Fruit fly (Drosophila melanogaster) whole organism, embryonic: ENCODE measurements around the gene CG44088.

Source experiments
- Asciz ChIP-seq: fragments of 200-800 bp; sonication (Bioruptor generic); optimal IDR thresholded peaks from 2 replicates; lab custom pipeline; 2017; ENCODE audit warnings: missing biosample characterization, mild to moderate bottlenecking, missing genetic modification characterization, missing genetic modification reagents
- CG10209 ChIP-seq: fragments of 200-800 bp; sonication (Bioruptor generic); optimal IDR thresholded peaks from 3 replicates; lab custom pipeline; 2017; ENCODE audit warnings: missing biosample characterization, mild to moderate bottlenecking, missing genetic modification characterization, missing genetic modification reagents
- CG10321 ChIP-seq: fragments of 200-800 bp; sonication (Bioruptor generic); IDR thresholded peaks from 2 replicates; pipeline ENCODE4 v1.3.6; 2022; ENCODE audit warnings: missing biosample characterization, missing genetic modification characterization
- CG10959 ChIP-seq: fragments of 200-800 bp; sonication (Bioruptor generic); IDR thresholded peaks from 2 replicates; pipeline ENCODE4 v1.3.6; 2022; ENCODE audit warnings: missing biosample characterization, missing genetic modification characterization
- CG11695 ChIP-seq: fragments of 200-800 bp; sonication (Bioruptor generic); IDR thresholded peaks from 3 replicates; pipeline ENCODE4 v1.3.6; 2022; ENCODE audit warnings: missing biosample characterization, missing genetic modification characterization
- CG12391 ChIP-seq: fragments of 200-800 bp; sonication (Bioruptor generic); optimal IDR thresholded peaks from 3 replicates; lab custom pipeline; 2018; ENCODE audit warnings: missing biosample characterization, mild to moderate bottlenecking, missing genetic modification characterization, moderate library complexity
- CG13123 ChIP-seq: fragments of 200-800 bp; sonication (Bioruptor generic); optimal IDR thresholded peaks from 2 replicates; lab custom pipeline; 2016; ENCODE audit warnings: missing biosample characterization, missing genetic modification characterization
- CG13296 ChIP-seq: fragments of 200-800 bp; sonication (Bioruptor generic); optimal IDR thresholded peaks from 3 replicates; lab custom pipeline; 2018; ENCODE audit warnings: missing biosample characterization, mild to moderate bottlenecking, missing genetic modification characterization
- CG15514 ChIP-seq: fragments of 200-800 bp; sonication (Bioruptor generic); optimal IDR thresholded peaks from 3 replicates; lab custom pipeline; 2017; ENCODE audit warnings: missing biosample characterization, missing genetic modification characterization, mild to moderate bottlenecking, moderate library complexity, missing genetic modification reagents
- CG17186 ChIP-seq: fragments of 200-800 bp; sonication (Bioruptor generic); optimal IDR thresholded peaks from 3 replicates; lab custom pipeline; 2017; ENCODE audit warnings: missing biosample characterization, missing genetic modification reagents, missing genetic modification characterization
- CG17361 ChIP-seq: fragments of 200-800 bp; sonication (Bioruptor generic); IDR thresholded peaks from 3 replicates; pipeline ENCODE4 v1.3.6; 2022; ENCODE audit warnings: missing biosample characterization, missing genetic modification characterization
- CG17802 ChIP-seq: fragments of 200-800 bp; sonication (Bioruptor generic); optimal IDR thresholded peaks from 2 replicates; lab custom pipeline; 2018; ENCODE audit warnings: missing biosample characterization, mild to moderate bottlenecking, missing genetic modification characterization, moderate library complexity
- CG18764 ChIP-seq: fragments of 200-800 bp; sonication (Bioruptor generic); optimal IDR thresholded peaks from 3 replicates; lab custom pipeline; 2016; ENCODE audit warnings: missing biosample characterization, missing genetic modification characterization
- CG30020 ChIP-seq: fragments of 200-800 bp; optimal IDR thresholded peaks from 2 replicates; lab custom pipeline; 2019; ENCODE audit warnings: missing biosample characterization, mild to moderate bottlenecking, missing genetic modification characterization, moderate library complexity
- CG32532 ChIP-seq: fragments of 200-800 bp; sonication (Bioruptor generic); IDR thresholded peaks from 2 replicates; pipeline ENCODE4 v1.3.6; 2022; ENCODE audit warnings: missing biosample characterization, missing genetic modification characterization
- CG34224 ChIP-seq: fragments of 200-800 bp; sonication (Bioruptor generic); IDR thresholded peaks from 3 replicates; pipeline ENCODE4 v1.3.6; 2022; ENCODE audit warnings: missing biosample characterization, missing genetic modification characterization; ENCODE audit not compliant: partially characterized antibody
- CG42726 ChIP-seq: fragments of 200-800 bp; sonication (Bioruptor generic); IDR thresholded peaks from 2 replicates; pipeline ENCODE4 v1.3.6; 2022; ENCODE audit warnings: missing biosample characterization, missing genetic modification characterization; ENCODE audit not compliant: partially characterized antibody
- CG6765 ChIP-seq: fragments of 200-800 bp; sonication (Bioruptor generic); optimal IDR thresholded peaks from 3 replicates; lab custom pipeline; 2017; ENCODE audit warnings: missing biosample characterization, mild to moderate bottlenecking, missing genetic modification characterization
- CG6791 ChIP-seq: fragments of 200-800 bp; sonication (Bioruptor generic); IDR thresholded peaks from 3 replicates; pipeline ENCODE4 v1.3.6; 2022; ENCODE audit warnings: missing biosample characterization, missing genetic modification characterization; ENCODE audit not compliant: partially characterized antibody
- CG6854 ChIP-seq: fragments of 200-800 bp; sonication (Bioruptor generic); optimal IDR thresholded peaks from 3 replicates; lab custom pipeline; 2017; ENCODE audit warnings: missing biosample characterization, mild to moderate bottlenecking, missing genetic modification characterization
- CG8089 ChIP-seq: fragments of 200-800 bp; sonication (Bioruptor generic); optimal IDR thresholded peaks from 3 replicates; lab custom pipeline; 2016; ENCODE audit warnings: missing biosample characterization, missing genetic modification characterization
- Fer3 ChIP-seq: fragments of 200-800 bp; sonication (Bioruptor generic); optimal IDR thresholded peaks from 2 replicates; lab custom pipeline; 2018; ENCODE audit warnings: missing biosample characterization, mild to moderate bottlenecking, missing genetic modification characterization, moderate library complexity
- HmgZ ChIP-seq: fragments of 200-800 bp; sonication (Bioruptor generic); optimal IDR thresholded peaks from 2 replicates; lab custom pipeline; 2018; ENCODE audit warnings: missing biosample characterization, mild to moderate bottlenecking, missing genetic modification characterization
- Hr3 ChIP-seq: fragments of 200-800 bp; sonication (Bioruptor generic); optimal IDR thresholded peaks from 3 replicates; lab custom pipeline; 2016; ENCODE audit warnings: missing biosample characterization, missing genetic modification characterization
- Lhr ChIP-seq: fragments of 200-800 bp; sonication (Bioruptor generic); optimal IDR thresholded peaks from 3 replicates; lab custom pipeline; 2017; ENCODE audit warnings: mild to moderate bottlenecking, missing biosample characterization, missing genetic modification reagents, missing genetic modification characterization
- Myb ChIP-seq: fragments of 200-800 bp; sonication (Bioruptor generic); optimal IDR thresholded peaks from 2 replicates; lab custom pipeline; 2016; ENCODE audit warnings: missing biosample characterization, missing genetic modification characterization
- Rfx ChIP-seq: fragments of 200-800 bp; sonication (Bioruptor generic); IDR thresholded peaks from 2 replicates; pipeline ENCODE4 v1.3.6; 2022; ENCODE audit warnings: missing biosample characterization, missing genetic modification characterization
- Sox102F ChIP-seq: fragments of 200-800 bp; sonication (Bioruptor generic); optimal IDR thresholded peaks from 2 replicates; lab custom pipeline; 2018; ENCODE audit warnings: missing biosample characterization, mild to moderate bottlenecking, missing genetic modification characterization, moderate library complexity
- chn ChIP-seq: fragments of 200-800 bp; sonication (Bioruptor generic); optimal IDR thresholded peaks from 2 replicates; lab custom pipeline; 2016; ENCODE audit warnings: missing biosample characterization, missing genetic modification characterization
- danr ChIP-seq: fragments of 200-800 bp; sonication (Bioruptor generic); IDR thresholded peaks from 2 replicates; pipeline ENCODE4 v1.3.6; 2022; ENCODE audit warnings: missing biosample characterization, missing genetic modification characterization
- disco-r ChIP-seq: fragments of 200-800 bp; sonication (Bioruptor generic); optimal IDR thresholded peaks from 2 replicates; lab custom pipeline; 2016; ENCODE audit warnings: missing biosample characterization, missing genetic modification characterization
- dmrt99B ChIP-seq: fragments of 200-800 bp; sonication (Bioruptor generic); optimal IDR thresholded peaks from 2 replicates; lab custom pipeline; 2018; ENCODE audit warnings: missing biosample characterization, mild to moderate bottlenecking, missing genetic modification characterization, moderate library complexity
- esg ChIP-seq: fragments of 200-800 bp; sonication (Bioruptor generic); conservative IDR thresholded peaks from 2 replicates; pipeline ENCODE4 v1.3.6; 2022; ENCODE audit warnings: missing biosample characterization, missing genetic modification characterization
- fd3F ChIP-seq: fragments of 200-800 bp; sonication (Bioruptor generic); optimal IDR thresholded peaks from 2 replicates; lab custom pipeline; 2018; ENCODE audit warnings: missing biosample characterization, mild to moderate bottlenecking, missing genetic modification characterization, moderate library complexity
- fd96Cb ChIP-seq: fragments of 200-800 bp; sonication (Bioruptor generic); optimal IDR thresholded peaks from 2 replicates; lab custom pipeline; 2018; ENCODE audit warnings: missing biosample characterization, mild to moderate bottlenecking, missing genetic modification characterization, moderate library complexity
- gce ChIP-seq: fragments of 200-800 bp; sonication (Bioruptor generic); IDR thresholded peaks from 3 replicates; pipeline ENCODE4 v1.3.6; 2022; ENCODE audit warnings: missing biosample characterization, missing genetic modification characterization
- h ChIP-seq: fragments of >200 bp; optimal IDR thresholded peaks from 2 replicates; lab custom pipeline; 2017
- inv ChIP-seq: fragments of 200-800 bp; sonication (Bioruptor generic); IDR thresholded peaks from 2 replicates; pipeline ENCODE4 v1.3.6; 2022; ENCODE audit warnings: missing biosample characterization, missing genetic modification characterization; ENCODE audit not compliant: partially characterized antibody
- klu ChIP-seq: fragments of 200-800 bp; sonication (Bioruptor generic); IDR thresholded peaks from 2 replicates; pipeline ENCODE4 v1.3.6; 2022; ENCODE audit warnings: missing biosample characterization, missing genetic modification characterization
- maf-S ChIP-seq: fragments of 200-800 bp; sonication (Bioruptor generic); optimal IDR thresholded peaks from 2 replicates; lab custom pipeline; 2016; ENCODE audit warnings: missing biosample characterization, missing genetic modification characterization
- nerfin-2 ChIP-seq: fragments of 200-800 bp; sonication (Bioruptor generic); IDR thresholded peaks from 2 replicates; pipeline ENCODE4 v1.3.6; 2022; ENCODE audit warnings: missing biosample characterization, missing genetic modification characterization; ENCODE audit not compliant: partially characterized antibody
- prd ChIP-seq, 3 experiments: fragments of >200 bp in 2 of 3; fragments of 200-800 bp in 1 of 3; sonication (Bioruptor generic) in 1 of 3; optimal IDR thresholded peaks in 2 of 3; IDR thresholded peaks in 1 of 3; 2 replicates in 2 of 3; 3 replicates in 1 of 3; pipeline versions ENCODE4 v1.3.6 to Lab custom; 2017 to 2022; ENCODE audit warnings: missing biosample characterization in 1 of 3, missing genetic modification characterization in 1 of 3
- pum ChIP-seq: fragments of 200-800 bp; sonication (Bioruptor generic); optimal IDR thresholded peaks from 2 replicates; lab custom pipeline; 2016; ENCODE audit warnings: missing biosample characterization, missing genetic modification characterization
- slou ChIP-seq: fragments of 200-800 bp; sonication (Bioruptor generic); optimal IDR thresholded peaks from 3 replicates; lab custom pipeline; 2016; ENCODE audit warnings: missing biosample characterization, missing genetic modification characterization
- sob ChIP-seq: fragments of 200-800 bp; sonication (Bioruptor generic); IDR thresholded peaks from 2 replicates; pipeline ENCODE4 v1.3.6; 2022; ENCODE audit warnings: missing biosample characterization, missing genetic modification characterization
- sqz ChIP-seq: fragments of 200-800 bp; sonication (Bioruptor generic); optimal IDR thresholded peaks from 3 replicates; lab custom pipeline; 2018; ENCODE audit warnings: missing biosample characterization, mild to moderate bottlenecking, missing genetic modification characterization
- ssp ChIP-seq: fragments of 200-800 bp; sonication (Bioruptor generic); IDR thresholded peaks from 2 replicates; pipeline ENCODE4 v1.3.6; 2022; ENCODE audit warnings: missing biosample characterization, missing genetic modification characterization
- tgo ChIP-seq: fragments of 200-800 bp; sonication (Bioruptor generic); IDR thresholded peaks from 3 replicates; pipeline ENCODE4 v1.3.6; 2022; ENCODE audit warnings: missing biosample characterization, missing genetic modification characterization

Gene CG44088

DNA sequence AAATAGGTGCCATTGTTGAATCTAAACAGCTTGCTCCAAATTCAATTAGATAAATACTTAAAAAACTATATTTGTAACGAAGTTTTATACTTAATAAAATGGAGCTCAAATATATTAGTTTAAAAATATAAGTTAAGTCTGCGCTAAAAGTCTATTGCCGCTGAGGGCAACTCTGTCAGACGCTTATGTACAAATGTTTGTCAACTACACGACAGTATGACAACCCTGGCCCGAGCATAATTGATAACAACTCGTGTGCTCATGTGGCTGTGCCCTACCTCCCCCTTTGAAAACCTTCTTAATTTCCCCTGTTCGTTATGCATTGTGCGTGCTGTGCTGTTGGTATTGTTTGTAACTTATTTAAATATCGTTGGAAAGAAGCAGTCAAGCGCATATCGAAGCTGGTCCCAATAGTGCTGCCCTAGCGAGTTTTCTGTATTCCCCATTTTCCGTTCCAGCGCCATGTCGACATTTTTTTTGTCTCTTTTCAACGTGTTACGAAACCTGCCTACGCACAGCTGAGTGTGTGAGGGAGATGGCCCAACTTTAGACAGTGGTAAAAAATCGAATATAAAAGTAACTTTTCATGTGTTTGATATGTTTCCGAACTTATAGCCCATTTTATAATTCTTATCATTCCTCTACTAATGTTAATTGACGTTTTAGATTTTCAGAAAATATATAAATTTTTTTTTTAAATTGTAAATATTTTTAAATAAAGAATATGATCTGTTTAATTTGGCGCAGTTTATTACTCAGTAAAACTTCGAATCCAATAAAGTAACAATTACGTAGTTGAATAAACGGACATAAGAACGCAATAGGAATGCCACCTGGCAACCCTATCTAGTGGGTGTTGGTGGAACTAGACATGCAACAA is 30.2 kb upstream of the CG44088 start (continued):
- TF ChIP-seq CG10209 (GFP tag; lab: Kevin White, UChicago) (peak; percentile 72), klu (GFP tag; lab: Robert Waterston, UW) (peak; percentile 17; the same call in 1 of the 2 replicates), Sox102F (GFP tag; lab: Kevin White, UChicago) (peak; percentile 83), pum (GFP tag; lab: Kevin White, UChicago) (peak; percentile 14), slou (GFP tag; lab: Kevin White, UChicago) (no peak), CG11695 (peak; percentile 75), chn (GFP tag; lab: Kevin White, UChicago) (peak; percentile 54), fd96Cb (tag; lab: Kevin White, UChicago) (peak; percentile 68), ssp (no peak), Lhr (GFP tag; lab: Kevin White, UChicago) (no peak), Asciz (GFP tag; lab: Kevin White, UChicago) (peak; percentile 44), CG12391 (tag; lab: Kevin White, UChicago) (peak; percentile 84), sqz (GFP tag; lab: Kevin White, UChicago) (peak; percentile 79), disco-r (GFP tag; lab: Kevin White, UChicago) (no peak), CG30020 (tag; lab: Kevin White, UChicago) (peak; percentile 30), CG6854 (GFP tag; lab: Kevin White, UChicago) (no peak), nerfin-2 (GFP tag; lab: Robert Waterston, UW) (no peak), CG34224 (GFP tag; lab: Robert Waterston, UW) (no peak), Rfx (GFP tag; lab: Robert Waterston, UW) (peak; percentile 4), esg (GFP tag; lab: Robert Waterston, UW) (peak; percentile 26; the same call in 1 of the 2 replicates), Fer3 (tag; lab: Kevin White, UChicago) (peak; percentile 65), CG18764 (GFP tag; lab: Kevin White, UChicago) (peak; percentile 45), CG10321 (GFP tag; lab: Robert Waterston, UW) (peak; percentile 70), tgo (GFP tag; lab: Robert Waterston, UW) (peak; percentile 54; the same call in 2 of the 3 replicates), h (lab: Kevin White, UChicago) (no peak), CG6765 (GFP tag; lab: Kevin White, UChicago) (peak; percentile 61), fd3F (GFP tag; lab: Kevin White, UChicago) (peak; percentile 57), danr (GFP tag; lab: Robert Waterston, UW) (no peak), CG42726 (GFP tag; lab: Robert Waterston, UW) (no peak), Hr3 (GFP tag; lab: Kevin White, UChicago) (peak; percentile 55), CG10959 (GFP tag; lab: Robert Waterston, UW) (no peak), CG32532 (peak; percentile 24; the same call in 1 of the 2 replicates), Myb (GFP tag; lab: Kevin White, UChicago) (no peak), CG17802 (tag; lab: Kevin White, UChicago) (no peak), inv (GFP tag; lab: Robert Waterston, UW) (no peak), sob (GFP tag; lab: Robert Waterston, UW) (no peak), dmrt99B (tag; lab: Kevin White, UChicago) (peak; percentile 80), CG13296 (peak; percentile 63), maf-S (no peak), HmgZ (tag; lab: Kevin White, UChicago) (peak; percentile 29), CG13123 (GFP tag; lab: Kevin White, UChicago) (no peak), CG6791 (GFP tag; lab: Robert Waterston, UW) (peak; percentile 72; the same call in 2 of the 3 replicates), CG8089 (GFP tag; lab: Kevin White, UChicago) (no peak), prd (optimal IDR thresholded peaks at IDR 0.05; lab: Kevin White, UChicago) (no peak), prd (GFP tag; IDR thresholded peaks at IDR 0.05; lab: Robert Waterston, UW) (peak; percentile 55), gce (0 out of 3 replicates have a peak, but pooled peaks have one; percentile 32), CG17186 (GFP tag; lab: Kevin White, UChicago) (no peak), CG17361 (GFP tag; lab: Robert Waterston, UW) (peak; percentile 82), CG15514 (GFP tag; lab: Kevin White, UChicago) (peak; percentile 26)
